Fruit fly (Drosophila melanogaster): ENCODE results near the gene CG17329.

The CG17329 gene

DNA sequence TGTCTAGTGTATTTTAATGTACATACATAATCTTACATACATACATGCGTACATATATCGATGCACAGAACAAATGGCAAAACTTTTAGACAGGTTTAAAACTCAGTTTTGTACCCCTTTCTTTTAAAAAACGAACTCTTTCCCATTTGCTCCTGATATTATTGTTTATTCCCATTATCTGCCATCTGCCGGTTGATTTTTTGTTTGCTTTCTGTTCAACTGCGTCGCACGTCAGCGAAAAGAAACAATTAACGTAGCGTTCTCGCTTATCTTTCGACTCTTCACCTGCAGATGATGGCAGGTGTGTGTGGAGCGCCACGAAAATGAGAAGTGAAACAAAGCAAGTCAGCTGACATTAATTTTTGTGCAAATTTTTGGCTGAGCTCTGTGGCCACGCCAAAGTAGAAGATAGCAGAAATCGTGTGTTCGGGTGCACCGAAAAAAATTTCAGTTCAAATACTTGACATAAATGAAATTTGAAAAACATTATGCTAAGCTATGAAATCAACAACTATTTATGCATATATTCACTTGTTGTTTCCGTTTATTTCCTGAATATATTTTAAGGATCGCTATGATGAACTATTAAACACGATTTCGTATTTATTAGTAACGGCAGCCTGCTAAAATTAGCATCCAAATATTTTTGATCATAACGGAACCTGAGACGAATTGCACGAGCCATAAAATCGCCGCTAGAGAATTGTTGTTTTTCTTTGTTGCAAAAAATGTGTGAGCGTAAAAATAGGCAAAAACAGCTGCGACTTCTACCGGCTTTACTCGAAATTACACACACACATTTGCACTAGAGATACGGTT lies 20.2 kb upstream of the CG17329 start:
- peak; percentile 43 for TF ChIP-seq CG17801 (GFP tag; optimal IDR thresholded peaks at IDR 0.05; ENCODE audit: partially characterized antibody)

DNA sequence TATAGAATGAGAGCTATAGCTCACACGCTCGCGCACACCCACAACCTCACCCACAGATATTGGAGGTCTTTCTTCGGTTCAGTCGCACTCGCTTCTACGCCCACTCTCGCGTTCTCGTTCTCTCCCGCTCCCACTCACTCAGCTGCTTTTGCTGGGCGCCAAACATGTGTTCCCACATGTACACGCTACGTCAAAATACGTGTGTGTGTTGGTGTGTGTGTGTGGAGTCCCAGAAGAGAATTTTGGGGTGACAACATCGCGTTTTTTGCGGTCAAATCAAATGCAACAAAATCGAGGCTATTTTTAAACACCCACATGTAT lies 19.6 kb upstream of the CG17329 start:
- no peak for TF ChIP-seq CG17801 (GFP tag; optimal IDR thresholded peaks at IDR 0.05; ENCODE audit: partially characterized antibody)

DNA sequence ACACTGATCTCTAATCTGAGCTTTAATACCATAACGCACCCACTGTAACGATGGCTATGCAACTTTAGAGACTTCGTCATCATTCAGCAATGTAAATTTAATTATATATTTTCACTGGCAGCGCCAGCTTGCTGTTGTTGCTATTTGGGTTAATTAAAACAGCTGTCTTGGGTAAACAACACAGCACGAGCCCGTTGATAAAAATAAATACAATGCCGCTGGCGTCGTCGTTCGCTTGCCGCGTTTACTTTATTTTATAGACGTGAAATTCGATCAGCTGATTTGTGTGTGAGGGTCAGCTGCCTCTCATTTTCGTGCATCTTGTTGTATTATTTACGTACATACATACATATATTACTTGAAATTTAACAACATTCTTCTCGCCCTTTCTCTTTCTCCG lies 18.4 kb upstream of the CG17329 start:
- no peak for TF ChIP-seq CG17801 (GFP tag; optimal IDR thresholded peaks at IDR 0.05; ENCODE audit: partially characterized antibody)

DNA sequence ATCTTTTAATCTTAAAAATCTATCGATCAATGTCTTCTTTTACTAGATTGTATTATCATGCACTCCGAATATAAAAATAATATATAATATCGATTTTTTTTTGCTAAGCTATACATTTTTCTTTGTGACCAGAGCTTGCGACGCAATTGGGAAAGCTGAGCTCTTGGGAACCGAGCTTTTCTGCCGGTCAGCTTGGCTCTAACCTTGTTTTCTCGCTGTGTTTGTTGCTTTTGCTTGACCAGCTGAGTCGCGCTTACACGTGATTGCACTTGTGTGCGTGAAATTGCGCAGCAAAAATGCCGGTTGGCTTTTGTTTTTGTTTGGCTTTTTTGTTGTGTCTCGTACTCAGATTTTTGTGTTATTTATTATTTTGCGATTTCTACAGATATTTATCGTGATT lies 17.6 kb upstream of the CG17329 start:
- peak; percentile 35 for TF ChIP-seq CG17801 (GFP tag; optimal IDR thresholded peaks at IDR 0.05; ENCODE audit: partially characterized antibody)

DNA sequence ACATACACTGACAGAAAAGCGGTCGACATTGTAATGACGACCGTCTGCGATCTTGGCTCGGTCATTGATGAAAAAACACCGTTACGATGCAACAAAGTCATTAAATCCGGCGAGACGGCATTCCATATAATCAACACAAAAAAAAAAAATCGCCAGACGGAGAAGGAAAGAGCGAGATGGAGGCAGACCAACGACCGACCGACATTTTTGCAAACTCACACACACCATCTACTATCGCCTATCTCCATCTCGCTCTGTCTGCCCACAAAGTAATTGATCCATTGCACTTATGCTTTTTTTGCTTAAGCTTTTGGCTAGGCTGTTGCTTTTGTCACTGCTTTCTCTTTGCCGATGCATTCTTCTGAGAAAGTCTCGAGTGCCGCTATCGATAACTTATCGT lies 17.0 kb upstream of the CG17329 start:
- TF ChIP-seq CG17801 (GFP tag; optimal IDR thresholded peaks at IDR 0.05; ENCODE audit: partially characterized antibody), result no peak

DNA sequence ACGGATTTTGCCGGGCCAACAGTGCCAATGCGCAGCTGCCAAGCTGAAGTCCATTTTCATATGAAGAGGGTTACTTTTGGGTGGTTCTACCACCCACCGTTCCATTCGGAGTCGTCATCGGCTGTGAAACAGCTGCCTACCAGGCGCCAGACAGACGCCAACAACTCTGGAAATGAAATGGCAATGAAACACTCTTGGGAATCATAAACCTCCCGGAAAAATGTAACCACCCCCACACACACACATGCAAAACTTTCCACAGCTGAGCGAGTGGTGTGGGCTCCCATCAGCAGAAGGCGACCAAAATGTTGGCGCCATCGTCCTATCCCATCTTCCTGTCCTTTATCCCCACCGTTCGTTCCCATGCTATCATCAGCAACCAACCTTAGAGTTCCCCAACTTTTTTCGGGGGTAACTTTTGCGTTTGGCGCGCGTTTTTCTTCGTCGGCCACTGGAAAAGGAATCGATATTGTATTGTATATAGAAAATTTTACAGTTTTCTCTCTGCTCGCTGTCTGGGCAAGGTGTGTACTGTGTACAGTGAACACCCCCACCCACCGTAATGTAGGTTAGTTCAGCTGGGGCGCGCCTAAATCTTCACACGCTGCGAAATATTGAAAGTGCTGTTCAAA lies 15.8 kb upstream of the CG17329 start:
- TF ChIP-seq CG17801 (GFP tag; optimal IDR thresholded peaks at IDR 0.05; ENCODE audit: partially characterized antibody), result no peak

DNA sequence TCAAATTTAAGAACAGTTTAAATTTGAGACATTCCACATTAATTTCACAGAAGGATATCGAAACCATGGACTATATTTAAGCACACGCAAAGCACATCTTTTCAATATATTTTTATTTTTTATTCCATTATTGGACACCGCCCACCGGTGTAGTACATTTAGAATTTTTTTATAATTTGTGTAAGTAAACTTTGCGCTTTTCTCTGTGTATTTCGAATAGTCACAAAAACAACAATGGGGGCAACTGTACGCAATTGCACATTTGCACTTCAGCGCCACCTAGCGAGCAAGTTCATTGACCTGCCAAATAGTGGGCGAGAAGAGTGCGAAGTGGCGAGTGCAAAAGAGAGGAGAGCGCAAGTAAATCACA lies 15.3 kb upstream of the CG17329 start:
- TF ChIP-seq CG17801 (GFP tag; optimal IDR thresholded peaks at IDR 0.05; ENCODE audit: partially characterized antibody), result no peak

DNA sequence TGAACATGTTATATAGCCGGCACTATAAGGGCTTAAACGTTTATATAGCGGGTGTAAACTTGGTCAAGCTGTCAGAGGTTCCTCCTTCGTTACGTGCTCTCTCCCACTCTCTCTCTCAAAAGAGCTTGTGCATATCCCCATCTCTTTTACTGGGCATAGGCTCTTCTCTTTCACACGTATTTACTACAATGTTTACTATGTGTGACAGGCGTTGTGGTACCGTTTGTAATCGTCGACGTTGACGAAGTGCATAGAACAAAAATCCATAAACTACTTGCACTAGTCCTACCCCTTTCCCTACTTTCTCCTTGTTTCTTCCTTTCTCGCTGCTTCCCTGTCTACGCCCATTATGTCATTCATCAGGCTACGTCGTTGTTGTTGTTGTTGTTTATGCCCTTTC lies 14.3 kb upstream of the CG17329 start:
- TF ChIP-seq CG17801 (GFP tag; optimal IDR thresholded peaks at IDR 0.05; ENCODE audit: partially characterized antibody), result no peak

DNA sequence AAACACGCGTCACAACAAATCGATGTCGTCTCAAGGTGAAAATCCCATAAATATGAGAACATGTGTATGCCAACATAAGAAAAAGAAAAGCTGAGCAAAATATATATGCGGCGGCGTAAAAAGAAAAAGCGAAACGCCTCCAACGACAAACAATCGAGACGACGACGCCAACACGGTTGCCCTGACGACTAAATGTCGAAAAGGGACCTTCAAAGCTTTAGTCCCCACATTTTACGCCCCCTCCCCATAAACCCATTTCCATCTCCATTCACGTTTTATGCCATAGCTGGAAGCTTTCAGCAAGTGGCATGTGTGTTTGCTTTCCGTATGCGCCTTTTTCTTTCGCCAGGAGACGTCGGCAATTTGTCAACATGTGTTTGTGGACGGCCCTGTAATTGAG lies 13.2 kb upstream of the CG17329 start:
- no peak for TF ChIP-seq CG17801 (GFP tag; optimal IDR thresholded peaks at IDR 0.05; ENCODE audit: partially characterized antibody)

DNA sequence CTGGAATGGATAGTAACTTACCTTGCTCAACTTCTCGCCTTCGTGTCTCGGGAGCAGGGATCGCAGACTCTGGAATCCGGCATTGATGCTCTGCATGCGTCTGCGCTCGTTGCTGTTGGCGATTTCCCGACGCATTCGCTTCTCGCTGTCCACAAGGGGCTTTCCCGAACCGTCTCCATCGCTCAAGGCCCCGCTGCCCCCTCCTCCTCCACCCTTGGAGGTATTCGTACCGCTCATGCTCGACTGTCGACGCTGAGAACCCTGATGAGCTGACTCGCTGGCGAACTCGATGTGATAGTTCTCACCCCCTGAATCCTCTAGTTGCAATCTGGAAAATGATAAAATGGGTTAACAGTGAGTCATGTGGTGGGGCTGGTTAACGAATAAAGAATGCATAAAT lies 12.2 kb upstream of the CG17329 start:
- no peak for TF ChIP-seq CG17801 (GFP tag; optimal IDR thresholded peaks at IDR 0.05; ENCODE audit: partially characterized antibody)

DNA sequence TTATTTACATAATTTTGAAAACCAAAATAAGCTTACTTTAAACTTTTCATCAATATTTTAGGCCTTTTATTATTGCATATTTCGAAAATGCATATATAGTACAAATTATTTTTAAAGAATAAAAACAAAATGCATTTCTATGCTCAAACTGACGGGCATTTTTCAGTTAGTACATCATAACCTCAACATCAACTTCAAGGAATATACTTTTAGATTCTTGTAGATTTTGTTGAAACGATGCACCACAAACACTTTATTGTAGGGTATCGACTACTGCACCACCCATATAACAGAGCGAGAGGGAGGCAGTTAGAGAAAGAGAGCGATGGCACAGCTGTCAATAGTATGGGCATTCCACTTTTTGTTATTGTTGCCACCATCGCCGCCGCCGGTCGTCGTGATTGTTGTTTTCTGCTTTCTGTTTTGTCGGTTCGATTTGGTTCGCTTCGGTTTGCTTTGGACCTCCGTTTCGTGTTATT lies 11.3 kb upstream of the CG17329 start:
- peak; percentile 81 for TF ChIP-seq CG17801 (GFP tag; optimal IDR thresholded peaks at IDR 0.05; ENCODE audit: partially characterized antibody)

DNA sequence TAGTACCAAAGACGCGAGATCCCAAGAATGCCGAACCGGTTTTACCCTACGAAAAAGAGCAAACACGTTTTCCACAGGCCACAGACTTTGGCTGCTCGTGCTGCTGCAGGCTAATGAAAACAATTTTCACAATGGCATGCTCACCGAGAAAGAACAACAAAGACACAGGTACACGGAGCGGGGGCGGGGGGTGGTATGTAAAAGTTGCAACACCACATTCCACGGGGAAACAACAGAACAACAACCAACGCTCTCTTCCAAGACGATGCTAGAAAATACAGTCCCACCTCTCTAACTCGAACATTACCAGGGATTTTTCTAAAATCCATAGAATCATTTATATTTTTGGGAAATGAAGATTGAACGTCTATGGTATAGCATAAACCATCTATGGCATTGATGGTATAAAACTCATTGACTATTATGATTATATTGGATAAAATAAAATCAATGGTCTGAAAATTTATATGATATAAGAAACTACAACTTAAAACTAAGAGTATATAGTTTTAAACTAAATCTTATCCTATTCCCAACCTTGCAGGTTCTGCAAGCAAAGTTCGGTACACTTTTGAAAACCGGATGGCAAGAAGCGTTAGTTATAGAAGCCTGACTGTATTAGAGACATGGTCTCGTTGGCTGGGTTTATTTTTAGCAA lies 9.5 kb upstream of the CG17329 start:
- no peak for TF ChIP-seq CG17801 (GFP tag; optimal IDR thresholded peaks at IDR 0.05; ENCODE audit: partially characterized antibody)

DNA sequence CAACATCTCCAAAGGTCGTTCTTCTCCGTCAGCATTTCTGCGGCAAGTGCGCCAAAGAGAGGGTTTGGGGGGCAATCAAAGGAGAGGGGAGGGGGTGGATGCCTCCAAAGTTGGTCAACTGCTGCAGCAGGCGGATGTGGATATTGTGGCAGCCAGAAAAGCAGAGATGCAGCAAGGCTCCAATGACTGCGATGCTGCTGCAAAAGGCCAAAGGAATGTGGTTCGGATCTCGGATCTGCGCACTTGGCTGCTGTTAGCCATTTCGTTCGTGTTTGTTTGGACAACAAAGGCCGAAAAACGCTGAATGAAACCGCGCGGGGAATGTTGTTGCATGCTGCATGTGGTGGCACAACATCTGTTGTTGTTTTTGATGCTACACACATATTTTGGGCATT lies 9.0 kb upstream of the CG17329 start:
- TF ChIP-seq CG17801 (GFP tag; optimal IDR thresholded peaks at IDR 0.05; ENCODE audit: partially characterized antibody), result no peak

DNA sequence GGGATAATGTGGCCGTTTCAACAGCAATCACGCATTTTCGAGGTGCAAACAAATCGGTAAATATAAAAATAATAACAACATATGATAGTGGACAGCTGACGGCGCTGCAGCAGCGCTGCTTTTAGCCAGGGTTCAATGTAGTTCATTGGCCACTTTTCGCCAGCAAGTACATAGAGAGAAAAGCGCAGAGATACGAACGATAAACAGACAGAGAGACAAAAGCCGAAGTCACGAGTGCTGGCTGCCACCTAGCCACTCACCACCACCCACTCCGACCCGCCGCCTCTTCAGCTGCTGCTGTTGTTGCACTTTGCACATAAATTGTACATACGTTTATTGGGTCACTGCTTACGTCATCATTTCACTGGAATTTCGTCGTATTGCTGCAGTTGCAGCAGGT lies 8.2 kb upstream of the CG17329 start:
- TF ChIP-seq CG17801 (GFP tag; optimal IDR thresholded peaks at IDR 0.05; ENCODE audit: partially characterized antibody), result no peak

DNA sequence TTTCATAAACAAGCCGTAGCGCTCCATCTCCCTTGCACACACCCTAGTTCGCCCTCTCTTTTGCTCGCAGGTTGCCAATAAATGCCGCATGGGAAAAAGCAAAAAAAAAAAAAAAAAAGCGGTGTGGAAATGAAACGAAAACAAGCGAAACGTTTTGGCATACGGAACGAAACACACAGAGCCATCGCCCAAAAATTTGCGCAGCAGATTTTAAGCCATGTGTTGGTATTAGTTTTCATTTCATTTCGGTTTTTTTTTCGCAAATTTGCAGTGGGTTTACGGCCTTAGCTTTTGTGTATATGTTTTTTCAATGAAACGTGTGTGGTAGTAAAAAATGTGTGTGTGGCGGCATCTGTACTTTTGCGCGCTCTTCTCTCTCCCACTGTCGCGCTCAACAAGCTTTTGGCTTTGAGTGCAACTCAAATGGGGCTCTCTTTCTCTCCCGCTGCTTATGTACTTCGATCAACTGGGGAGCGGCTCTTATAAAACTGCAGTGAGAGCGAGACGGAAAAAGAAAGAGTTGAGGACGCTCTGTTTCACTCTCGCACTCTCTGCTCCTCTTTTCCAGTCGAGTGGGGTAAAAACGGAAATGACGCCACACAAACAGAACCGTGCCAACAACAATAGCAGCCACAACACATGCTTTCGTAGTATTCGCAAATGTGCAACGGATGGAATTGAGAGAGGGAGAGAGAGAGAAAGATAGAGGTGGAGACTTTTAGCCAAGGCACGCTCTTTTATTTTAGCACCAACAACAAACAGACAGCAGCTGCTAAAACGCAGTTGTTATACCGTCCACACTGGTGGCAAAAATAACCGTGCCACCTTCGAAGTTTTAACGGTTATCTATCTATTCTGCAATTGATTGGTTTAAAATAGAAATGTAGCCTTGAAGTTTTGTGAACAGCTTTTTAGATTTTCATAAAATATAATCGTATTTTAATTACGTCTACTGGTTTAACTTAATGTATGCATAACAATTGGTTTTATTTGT lies 6.5 kb upstream of the CG17329 start:
- TF ChIP-seq CG17801 (GFP tag; optimal IDR thresholded peaks at IDR 0.05; ENCODE audit: partially characterized antibody), result peak; percentile 76
